Worm (Caenorhabditis elegans): ENCODE measurements around the gene C35D10.17.
A peak's percentile ranks its signal among the peaks of the same experiment; 100 is the strongest.

Gene C35D10.17

DNA sequence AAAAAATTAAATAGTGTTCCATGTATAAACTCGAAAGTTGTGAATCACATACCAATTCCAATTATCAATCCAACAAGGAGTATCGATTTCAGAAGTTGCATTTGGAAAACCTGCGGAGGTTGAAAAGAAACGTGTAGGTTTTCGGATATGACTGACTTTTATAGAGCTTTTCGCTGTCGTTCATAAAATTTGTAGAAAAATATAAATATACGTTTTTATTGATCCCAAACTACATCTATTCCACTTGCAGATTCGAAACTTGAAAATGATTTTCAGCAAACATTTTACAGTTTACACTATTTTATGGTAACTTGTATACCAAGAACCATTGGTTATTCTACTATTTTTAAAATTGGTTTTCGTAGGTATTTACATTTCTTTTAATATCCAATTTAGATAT is 24.7 kb upstream of the C35D10.17 start, which contains the start of gene clec-156:
Gene clec-156, minus strand, starts transcription at position 101 of the 400 bp plus-strand sequence.
- TF ChIP-seq R02D3.7 (tag; optimal IDR thresholded peaks at IDR 0.05) (no peak), nhr-76 (tag; optimal IDR thresholded peaks at IDR 0.05) (no peak), lir-3 (tag; optimal IDR thresholded peaks at IDR 0.05) (no peak), lin-39 (tag; optimal IDR thresholded peaks at IDR 0.05) (no peak), zag-1 (tag; optimal IDR thresholded peaks at IDR 0.05) (no peak), unc-62 (GFP tag; optimal IDR thresholded peaks at IDR 0.05 in 1 of 2) (peak in 1 of 2 experiments; percentile 51), unc-62 (tag; optimal IDR thresholded peaks at IDR 0.05) (no peak), ceh-28 (tag; optimal IDR thresholded peaks at IDR 0.05) (no peak)

DNA sequence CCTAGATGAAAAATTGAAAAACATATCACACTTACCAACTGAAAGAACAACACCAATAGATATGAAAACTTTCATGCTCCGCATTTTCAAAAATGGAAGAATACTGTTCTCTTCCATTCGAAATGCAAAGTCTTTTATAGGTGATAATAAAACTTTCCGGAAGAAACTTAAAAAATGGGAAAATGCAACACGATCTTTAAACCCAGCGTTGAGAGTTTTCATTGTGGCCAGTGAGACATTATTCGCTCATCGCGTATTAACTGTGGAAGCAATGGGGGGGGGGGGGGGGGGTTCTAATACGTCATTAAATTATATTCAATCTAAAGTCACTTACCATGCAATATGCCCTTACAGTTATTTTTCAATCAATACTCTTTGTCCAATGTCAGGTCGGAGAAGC is 22.5 kb upstream of the C35D10.17 start, which contains the start of the genes clec-157 and fkh-5:
Gene clec-157, minus strand, starts transcription at position 101 of the 400 bp plus-strand sequence.
Gene fkh-5, plus strand, starts transcription at position 336 of the 400 bp plus-strand sequence.
- peak in 1 of 2 experiments; percentile 63 for TF ChIP-seq unc-62 (GFP tag; optimal IDR thresholded peaks at IDR 0.05 in 1 of 2)
- TF ChIP-seq unc-62 (tag; optimal IDR thresholded peaks at IDR 0.05) = no peak
- TF ChIP-seq pha-4 (GFP tag; IDR thresholded peaks at IDR 0.05) = no peak
- TF ChIP-seq pha-4 (tag; optimal IDR thresholded peaks at IDR 0.05) = no peak

DNA sequence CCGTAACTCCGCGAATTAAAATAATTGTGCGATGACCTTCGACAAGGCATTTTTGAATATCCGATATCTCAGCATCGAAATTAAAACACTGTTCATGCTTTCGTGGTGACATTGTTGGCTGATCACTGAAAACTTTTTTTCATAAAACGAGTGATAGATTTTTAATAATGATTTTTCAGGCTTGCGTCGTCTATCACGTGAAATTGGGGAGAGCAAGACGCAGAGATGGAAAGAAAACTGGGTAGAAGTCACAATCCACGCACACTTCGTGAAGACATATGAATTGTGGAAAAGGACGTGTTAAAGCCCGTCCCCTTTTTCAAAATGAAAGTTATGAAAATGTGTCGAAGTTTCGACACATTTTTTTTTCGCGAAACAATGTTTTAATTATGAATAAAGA is 17.1 kb upstream of the C35D10.17 start, which contains the start of gene nonu-1:
Gene nonu-1, minus strand, starts transcription at position 169 of the 400 bp plus-strand sequence.
- TF ChIP-seq F49E8.2 (tag; optimal IDR thresholded peaks at IDR 0.05; ENCODE audit: borderline replicate concordance) (no peak), jun-1 (tag; optimal IDR thresholded peaks at IDR 0.05) (no peak), nhr-111 (GFP tag; optimal IDR thresholded peaks at IDR 0.05) (no peak), mxl-3 (GFP tag; optimal IDR thresholded peaks at IDR 0.05) (no peak), ZK546.5 (tag; optimal IDR thresholded peaks at IDR 0.05) (no peak), snpc-4 (tag; optimal IDR thresholded peaks at IDR 0.05) (no peak), mes-2 (tag; optimal IDR thresholded peaks at IDR 0.05; ENCODE audit: poor library complexity, severe bottlenecking) (no peak), mep-1 (tag; optimal IDR thresholded peaks at IDR 0.05) (no peak), aha-1 (tag) (peak; percentile 64), R02D3.7 (tag; optimal IDR thresholded peaks at IDR 0.05) (no peak), hlh-30 (tag; optimal IDR thresholded peaks at IDR 0.05; ENCODE audit: insufficient read depth) (peak; percentile 86), hmg-1.1 (GFP tag; IDR thresholded peaks at IDR 0.05) (no peak), dmd-6 (GFP tag; IDR thresholded peaks at IDR 0.05) (peak; percentile 11; the same call in 1 of the 2 replicates), fos-1 (tag; optimal IDR thresholded peaks at IDR 0.05) (no peak), spr-1 (tag; optimal IDR thresholded peaks at IDR 0.05) (no peak), tag-97 (GFP tag; IDR thresholded peaks at IDR 0.05) (no peak), nhr-77 (tag; optimal IDR thresholded peaks at IDR 0.05) (no peak), hif-1 (tag; optimal IDR thresholded peaks at IDR 0.05) (no peak), vab-7 (GFP tag; IDR thresholded peaks at IDR 0.05) (no peak)

DNA sequence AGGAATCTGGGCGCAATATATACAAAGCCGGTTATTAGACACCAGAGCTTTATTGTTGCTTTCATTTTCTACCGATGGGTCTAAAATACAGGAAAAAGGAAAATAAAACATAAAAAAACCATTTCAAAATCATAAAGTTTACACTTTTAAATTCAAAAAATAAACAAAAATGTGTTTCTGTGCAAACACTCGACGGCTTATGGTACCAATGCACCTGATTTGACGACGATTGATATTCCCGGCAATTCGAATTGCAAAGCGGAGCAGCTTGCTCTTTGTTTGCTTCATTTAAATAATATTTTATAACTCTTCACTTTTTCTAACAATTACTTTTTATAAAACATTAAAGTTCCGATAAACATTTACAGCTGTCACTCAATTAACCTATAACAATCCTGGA is 16.7 kb upstream of the C35D10.17 start, which contains the start of gene F26A1.1:
Gene F26A1.1, plus strand, starts transcription at position 369 of the 400 bp plus-strand sequence.
- TF ChIP-seq daf-16 (GFP tag; optimal IDR thresholded peaks at IDR 0.05) = no peak
- TF ChIP-seq daf-16 (tag; optimal IDR thresholded peaks at IDR 0.05) = peak; percentile 6
- TF ChIP-seq Y48G9A.11 (GFP tag; IDR thresholded peaks at IDR 0.05) = no peak
- TF ChIP-seq cey-2 (tag; optimal IDR thresholded peaks at IDR 0.05; ENCODE audit: borderline replicate concordance, insufficient read depth) = no peak
- peak; percentile 50 for TF ChIP-seq mes-2 (tag; optimal IDR thresholded peaks at IDR 0.05; ENCODE audit: poor library complexity, severe bottlenecking)
- TF ChIP-seq lim-7 (GFP tag; IDR thresholded peaks at IDR 0.05) = no peak
- TF ChIP-seq lsy-2 (tag; optimal IDR thresholded peaks at IDR 0.05) = peak in 1 of 2 experiments; percentile 63
- peak; percentile 70 for TF ChIP-seq dpl-1 (GFP tag; optimal IDR thresholded peaks at IDR 0.05)
- TF ChIP-seq snpc-1.2 (GFP tag; IDR thresholded peaks at IDR 0.05) = no peak

All from whole organism, L4 larva.